Fruit fly (Drosophila melanogaster) whole organism, prepupa: ENCODE data around the gene CG7920.

Source experiments
- Blimp-1 ChIP-seq: fragments of 200-800 bp; sonication (Bioruptor generic); optimal IDR thresholded peaks from 3 replicates; lab custom pipeline; 2017; ENCODE audit warnings: missing biosample characterization, missing genetic modification characterization, mild to moderate bottlenecking, moderate library complexity, missing genetic modification reagents
- CG10669 ChIP-seq: fragments of 200-800 bp; sonication (Bioruptor generic); optimal IDR thresholded peaks from 3 replicates; lab custom pipeline; 2018; ENCODE audit warnings: missing biosample characterization, mild to moderate bottlenecking, missing genetic modification characterization, moderate library complexity
- CG11762 ChIP-seq: fragments of 200-800 bp; sonication (Bioruptor generic); optimal IDR thresholded peaks from 3 replicates; lab custom pipeline; 2016; ENCODE audit warnings: missing biosample characterization, missing genetic modification characterization; ENCODE audit not compliant: insufficient read depth
- CG32006 ChIP-seq: fragments of 200-800 bp; sonication (Bioruptor generic); optimal IDR thresholded peaks from 3 replicates; lab custom pipeline; 2017; ENCODE audit warnings: missing biosample characterization, mild to moderate bottlenecking, missing genetic modification characterization
- CG34406 ChIP-seq: fragments of 200-800 bp; sonication (Bioruptor generic); optimal IDR thresholded peaks from 3 replicates; lab custom pipeline; 2016; ENCODE audit warnings: missing biosample characterization, missing genetic modification characterization
- CG8319 ChIP-seq: fragments of 200-800 bp; sonication (Bioruptor generic); optimal IDR thresholded peaks from 3 replicates; lab custom pipeline; 2016; ENCODE audit warnings: missing biosample characterization, missing genetic modification characterization
- CG9139 ChIP-seq: fragments of 200-800 bp; sonication (Bioruptor generic); optimal IDR thresholded peaks from 3 replicates; lab custom pipeline; 2017; ENCODE audit warnings: missing biosample characterization, mild to moderate bottlenecking, missing genetic modification characterization
- Ets96B ChIP-seq: fragments of 200-800 bp; optimal IDR thresholded peaks from 2 replicates; lab custom pipeline; 2019; ENCODE audit warnings: missing biosample characterization, mild to moderate bottlenecking, missing genetic modification characterization, moderate library complexity
- Gug ChIP-seq: fragments of 200-800 bp; sonication (Bioruptor generic); IDR thresholded peaks from 2 replicates; pipeline ENCODE4 v1.3.6; 2022; ENCODE audit warnings: missing biosample characterization, missing genetic modification characterization
- Hr39 ChIP-seq: fragments of 200-800 bp; sonication (Bioruptor generic); optimal IDR thresholded peaks from 2 replicates; lab custom pipeline; 2016; ENCODE audit warnings: missing biosample characterization, missing genetic modification characterization
- Lpt ChIP-seq: fragments of 200-800 bp; sonication (Bioruptor generic); optimal IDR thresholded peaks from 3 replicates; lab custom pipeline; 2016; ENCODE audit warnings: missing biosample characterization, missing genetic modification characterization
- dsx ChIP-seq: fragments of 200-800 bp; optimal IDR thresholded peaks from 3 replicates; lab custom pipeline; 2019; ENCODE audit warnings: missing biosample characterization, mild to moderate bottlenecking, missing genetic modification characterization, moderate library complexity; ENCODE audit not compliant: poor library complexity, severe bottlenecking
- pdm3 ChIP-seq: fragments of 200-800 bp; sonication (Bioruptor generic); optimal IDR thresholded peaks from 3 replicates; lab custom pipeline; 2016; ENCODE audit warnings: missing biosample characterization, missing genetic modification characterization

DNA sequence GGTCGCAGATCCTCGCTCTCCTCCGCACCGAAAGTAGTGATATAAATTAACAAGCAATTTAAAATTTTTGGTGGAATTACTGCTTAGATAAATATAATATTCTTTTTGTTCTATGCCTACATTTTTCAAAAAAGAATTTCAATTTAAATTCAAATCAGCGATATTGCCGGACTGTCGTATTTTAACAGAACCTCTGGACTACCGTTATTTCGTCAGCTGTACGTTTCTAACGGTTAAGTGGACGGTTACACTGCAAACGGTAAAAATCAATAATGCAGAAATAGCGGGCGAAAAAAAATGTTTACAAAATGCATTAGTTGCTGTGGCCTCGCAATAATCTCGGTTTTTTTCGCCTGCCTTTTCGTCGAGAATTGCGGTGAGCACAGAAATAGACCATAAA lies 14.8 kb downstream of the CG7920 start, which contains the start of gene Tace:
- TF ChIP-seq pdm3 (GFP tag; lab: Kevin White, UChicago) (no peak), Ets96B (no peak), Lpt (GFP tag; lab: Kevin White, UChicago) (no peak), Blimp-1 (GFP tag; lab: Kevin White, UChicago) (no peak), Gug (GFP tag; lab: Robert Waterston, UW) (no peak), CG10669 (GFP tag; lab: Kevin White, UChicago) (no peak), Hr39 (GFP tag; lab: Kevin White, UChicago) (no peak), dsx (no peak), CG8319 (GFP tag; lab: Kevin White, UChicago) (no peak), CG32006 (no peak), CG9139 (GFP tag; lab: Kevin White, UChicago) (no peak), CG11762 (no peak), CG34406 (GFP tag; lab: Kevin White, UChicago) (no peak)
